Fruit fly (Drosophila melanogaster): ENCODE measurements around the gene CG9231.

Gene CG9231

DNA sequence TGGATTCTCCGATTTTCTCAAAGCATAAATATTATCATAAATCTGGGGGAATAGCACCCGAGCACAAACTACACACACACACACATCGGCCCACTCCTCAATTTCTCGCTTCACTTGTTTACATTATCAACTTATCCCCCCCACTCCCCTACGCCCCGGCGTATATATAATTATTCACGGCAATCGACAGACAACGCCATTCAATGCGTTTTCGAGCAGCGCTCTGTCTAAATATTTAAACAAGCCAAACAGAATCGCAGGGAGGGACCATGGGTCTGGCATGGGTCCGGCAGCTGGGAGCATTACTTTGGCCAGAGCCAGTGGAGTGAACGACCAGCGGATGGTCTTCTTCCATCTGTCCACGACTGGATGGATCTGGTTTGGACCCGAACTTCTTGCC lies 10.2 kb downstream of the CG9231 start (continued):
- TF ChIP-seq CG3281 (GFP tag; optimal IDR thresholded peaks at IDR 0.05): no peak
- peak; percentile 49 for TF ChIP-seq CG13424 (tag; optimal IDR thresholded peaks at IDR 0.05)
- TF ChIP-seq Med (GFP tag): peak; percentile 86
- peak; percentile 49 for TF ChIP-seq CG1792 (GFP tag; optimal IDR thresholded peaks at IDR 0.05)
- TF ChIP-seq CG17361 (GFP tag; IDR thresholded peaks at IDR 0.05): 0 out of 3 replicates have a peak, but pooled peaks have one; percentile 14
- peak; percentile 56 for TF ChIP-seq Side (GFP tag; optimal IDR thresholded peaks at IDR 0.05)
- peak; percentile 11 for TF ChIP-seq nmo (GFP tag; optimal IDR thresholded peaks at IDR 0.05)
- TF ChIP-seq CG7839 (tag; optimal IDR thresholded peaks at IDR 0.05): peak; percentile 0
- no peak for TF ChIP-seq CG11247 (GFP tag; IDR thresholded peaks at IDR 0.05)
- TF ChIP-seq lab (GFP tag; optimal IDR thresholded peaks at IDR 0.05): peak; percentile 57
- TF ChIP-seq chinmo (GFP tag; IDR thresholded peaks at IDR 0.05; ENCODE audit: partially characterized antibody): 0 out of 4 replicates have a peak, but pooled peaks have one; percentile 59
- peak; percentile 55 for TF ChIP-seq PHDP (tag; optimal IDR thresholded peaks at IDR 0.05)
- peak; percentile 33; the same call in 1 of the 2 replicates for TF ChIP-seq H2.0 (GFP tag; IDR thresholded peaks at IDR 0.05)
- TF ChIP-seq ftz-f1 (GFP tag; optimal IDR thresholded peaks at IDR 0.05): peak; percentile 10
- no peak for TF ChIP-seq dan (GFP tag; IDR thresholded peaks at IDR 0.05)
- TF ChIP-seq BtbVII (GFP tag; optimal IDR thresholded peaks at IDR 0.05): peak; percentile 4
- TF ChIP-seq CG14710 (tag; optimal IDR thresholded peaks at IDR 0.05): peak; percentile 21
- peak; percentile 32 for TF ChIP-seq CG17912 (GFP tag; optimal IDR thresholded peaks at IDR 0.05)
- peak in 1 of 3 experiments; percentile 12 for TF ChIP-seq lola (GFP tag; optimal IDR thresholded peaks at IDR 0.05)
- TF ChIP-seq CG11398 (GFP tag; optimal IDR thresholded peaks at IDR 0.05): peak; percentile 25
- TF ChIP-seq ATbp (GFP tag; optimal IDR thresholded peaks at IDR 0.05): peak; percentile 81
- TF ChIP-seq CG14050 (GFP tag; IDR thresholded peaks at IDR 0.05): peak; percentile 23; the same call in 2 of the 3 replicates
- peak; percentile 35 for TF ChIP-seq eyg (GFP tag; optimal IDR thresholded peaks at IDR 0.05)
- TF ChIP-seq slbo (GFP tag; IDR thresholded peaks at IDR 0.05): no peak
- TF ChIP-seq dpn (GFP tag; optimal IDR thresholded peaks at IDR 0.05): peak in 1 of 2 experiments; percentile 5
- no peak for TF ChIP-seq amos (GFP tag; IDR thresholded peaks at IDR 0.05; ENCODE audit: partially characterized antibody)
- TF ChIP-seq vvl (GFP tag; IDR thresholded peaks at IDR 0.05): peak; percentile 46; the same call in 1 of the 2 replicates
- peak; percentile 8 for TF ChIP-seq D19A (tag; optimal IDR thresholded peaks at IDR 0.05)
- TF ChIP-seq CG30431 (GFP tag; optimal IDR thresholded peaks at IDR 0.05): no peak
- TF ChIP-seq Ptx1 (GFP tag; IDR thresholded peaks at IDR 0.05): no peak
- 0 out of 3 replicates have a peak, but pooled peaks have one; percentile 38 for TF ChIP-seq CG11695 (GFP tag; IDR thresholded peaks at IDR 0.05)
- TF ChIP-seq odd (GFP tag; optimal IDR thresholded peaks at IDR 0.05): peak; percentile 65
- TF ChIP-seq CrebB (tag; optimal IDR thresholded peaks at IDR 0.05): peak; percentile 57
- TF ChIP-seq H15 (GFP tag; IDR thresholded peaks at IDR 0.05): peak; percentile 50; the same call in 2 of the 3 replicates
- TF ChIP-seq Ada2b (GFP tag; IDR thresholded peaks at IDR 0.05): 0 out of 2 replicates have a peak, but pooled peaks have one; percentile 7
- TF ChIP-seq Camta (GFP tag; optimal IDR thresholded peaks at IDR 0.05): peak; percentile 17
- peak; percentile 40 for TF ChIP-seq CG3838 (GFP tag; optimal IDR thresholded peaks at IDR 0.05)
- peak in 1 of 2 experiments; percentile 35 for TF ChIP-seq Eip74EF (GFP tag; optimal IDR thresholded peaks at IDR 0.05)
- peak; percentile 77 for TF ChIP-seq gsb-n (tag; optimal IDR thresholded peaks at IDR 0.05)
- TF ChIP-seq CG1832 (GFP tag; optimal IDR thresholded peaks at IDR 0.05): no peak
- TF ChIP-seq NC2α (GFP tag; optimal IDR thresholded peaks at IDR 0.05): peak; percentile 29
- 0 out of 2 replicates have a peak, but pooled peaks have one; percentile 40 for TF ChIP-seq Awh (GFP tag; IDR thresholded peaks at IDR 0.05)
- no peak for TF ChIP-seq Hr39 (optimal IDR thresholded peaks at IDR 0.05)
- peak; percentile 28 for TF ChIP-seq CG18599 (GFP tag; optimal IDR thresholded peaks at IDR 0.05)
- 0 out of 2 replicates have a peak, but pooled peaks have one; percentile 19 for TF ChIP-seq gsb (GFP tag; IDR thresholded peaks at IDR 0.05)
- peak; percentile 1 for TF ChIP-seq grn (GFP tag; optimal IDR thresholded peaks at IDR 0.05)
- TF ChIP-seq CG11696 (GFP tag; IDR thresholded peaks at IDR 0.05): no peak
- peak; percentile 63 for TF ChIP-seq CG7745 (tag; optimal IDR thresholded peaks at IDR 0.05)
- TF ChIP-seq sob (GFP tag; IDR thresholded peaks at IDR 0.05): 0 out of 2 replicates have a peak, but pooled peaks have one; percentile 28
- no peak for TF ChIP-seq Sin3A (optimal IDR thresholded peaks at IDR 0.05)

Data from whole organism, embryonic.